Worm (Caenorhabditis elegans) whole organism, young adult: ENCODE data around the gene dhs-15.

Experiments used
- C17E4.6 ChIP-seq: fragments of 200-800 bp; sonication (Bioruptor generic); IDR thresholded peaks from 2 replicates; pipeline ENCODE4 v1.3.6; 2022; ENCODE audit warnings: missing genetic modification reagents, missing genetic modification characterization, missing compliant biosample characterization
- F57A8.1 ChIP-seq: fragments of 200-800 bp; sonication (Bioruptor generic); optimal IDR thresholded peaks from 2 replicates; lab custom pipeline; 2018; ENCODE audit warnings: mild to moderate bottlenecking, missing genetic modification characterization, moderate library complexity, missing compliant biosample characterization
- ama-1 ChIP-seq, 3 experiments: fragments of 150-350 bp in 1 of 3; sonication (generic microtip) in 2 of 3; optimal IDR thresholded peaks; 2 replicates each; lab custom pipeline; 2014 to 2018; ENCODE audit warnings: missing biosample characterization in 2 of 3, missing genetic modification characterization in 2 of 3, missing genetic modification reagents in 2 of 3
- dpff-1 ChIP-seq: sonication (generic microtip); optimal IDR thresholded peaks from 2 replicates; lab custom pipeline; 2017; ENCODE audit warnings: mild to moderate bottlenecking, missing genetic modification characterization, missing compliant biosample characterization
- hsf-1 ChIP-seq: fragments of 200-800 bp; sonication (Bioruptor generic); IDR thresholded peaks from 2 replicates; pipeline ENCODE4 v1.3.6; 2022; ENCODE audit warnings: missing genetic modification reagents, missing genetic modification characterization, missing compliant biosample characterization
- snpc-4 ChIP-seq, 5 experiments: fragments of 150-350 bp in 1 of 5; sonication (generic microtip) in 4 of 5; optimal IDR thresholded peaks; 2 replicates each; lab custom pipeline; 2014 to 2018; ENCODE audit warnings: missing genetic modification characterization in 5 of 5, missing biosample characterization in 3 of 5, antibody characterized with exemption in 2 of 5, mild to moderate bottlenecking in 2 of 5, missing compliant biosample characterization in 2 of 5, missing genotype in 2 of 5, moderate library complexity in 2 of 5, missing genetic modification reagents in 1 of 5
- unc-130 ChIP-seq: sonication (generic microtip); optimal IDR thresholded peaks from 2 replicates; lab custom pipeline; 2016; ENCODE audit warnings: missing genetic modification reagents, missing genetic modification characterization, missing compliant biosample characterization

ce11 chrV:2810164-2810563, 40.5 kb upstream of the dhs-15 start, which contains the start of gene F54E2.1:
- TF ChIP-seq hsf-1 (GFP tag; lab: Robert Waterston, UW): no peak
- TF ChIP-seq C17E4.6 (GFP tag; lab: Robert Waterston, UW): no peak
- TF ChIP-seq ama-1 (optimal IDR thresholded peaks at IDR 0.05; lab: Kevin White, UChicago): no peak
- no peak for TF ChIP-seq ama-1 (GFP tag; optimal IDR thresholded peaks at IDR 0.05; lab: Kevin White, UChicago)
- TF ChIP-seq snpc-4 (GFP tag; optimal IDR thresholded peaks at IDR 0.05; lab: Kevin White, UChicago): no peak
- TF ChIP-seq snpc-4 (tag; optimal IDR thresholded peaks at IDR 0.05; lab: Kevin White, UChicago): no peak
- no peak for TF ChIP-seq unc-130
- TF ChIP-seq dpff-1 (tag; lab: Kevin White, UChicago): no peak
- TF ChIP-seq F57A8.1: no peak
